Fruit fly (Drosophila melanogaster) whole organism, wandering third instar larva: Measurements from ENCODE around the gene CG13284.

Source experiments
- Abd-B ChIP-seq: fragments of >200 bp; optimal IDR thresholded peaks from 2 replicates; lab custom pipeline; 2017; ENCODE audit warnings: missing biosample characterization, missing genetic modification characterization
- CG32264 ChIP-seq: fragments of 200-800 bp; sonication (Bioruptor generic); optimal IDR thresholded peaks from 2 replicates; lab custom pipeline; 2016; ENCODE audit warnings: missing biosample characterization, missing genetic modification characterization
- CG9705 ChIP-seq: fragments of 200-800 bp; sonication (Bioruptor generic); optimal IDR thresholded peaks from 2 replicates; lab custom pipeline; 2018; ENCODE audit warnings: missing biosample characterization, mild to moderate bottlenecking, missing genetic modification characterization
- CrebA ChIP-seq: fragments of 200-800 bp; sonication (Bioruptor generic); optimal IDR thresholded peaks from 2 replicates; lab custom pipeline; 2016; ENCODE audit warnings: missing biosample characterization, mild to moderate bottlenecking, missing genetic modification characterization, borderline replicate concordance
- Dfd ChIP-seq: fragments of >200 bp; optimal IDR thresholded peaks from 2 replicates; lab custom pipeline; 2017; ENCODE audit warnings: missing biosample characterization, missing genetic modification characterization
- Dif ChIP-seq: fragments of 200-275, 200-300 bp; sonication (Bioruptor generic); optimal IDR thresholded peaks from 2 replicates; lab custom pipeline; 2018; ENCODE audit warnings: missing biosample characterization, missing genetic modification characterization; ENCODE audit not compliant: partially characterized antibody
- GATAd ChIP-seq: sonication (Bioruptor generic); optimal IDR thresholded peaks from 2 replicates; lab custom pipeline; 2016; ENCODE audit warnings: missing biosample characterization, missing genetic modification characterization
- HLH106 ChIP-seq: fragments of 200-800 bp; optimal IDR thresholded peaks from 3 replicates; lab custom pipeline; 2019; ENCODE audit warnings: missing biosample characterization, mild to moderate bottlenecking, missing genetic modification characterization, moderate library complexity
- Hnf4 ChIP-seq: fragments of 200-800 bp; sonication (Bioruptor generic); optimal IDR thresholded peaks from 2 replicates; lab custom pipeline; 2016; ENCODE audit warnings: missing biosample characterization, mild to moderate bottlenecking, missing genetic modification characterization
- Hr78 ChIP-seq: fragments of >200 bp; optimal IDR thresholded peaks from 2 replicates; lab custom pipeline; 2017; ENCODE audit warnings: missing biosample characterization, missing genetic modification characterization
- Hr83 ChIP-seq: fragments of 200-300 bp; sonication (Bioruptor generic); optimal IDR thresholded peaks from 2 replicates; lab custom pipeline; 2016; ENCODE audit warnings: missing biosample characterization, mild to moderate bottlenecking, missing genetic modification characterization, moderate library complexity; ENCODE audit not compliant: poor library complexity, severe bottlenecking
- Jra ChIP-seq: sonication (Bioruptor generic); optimal IDR thresholded peaks from 2 replicates; lab custom pipeline; 2016; ENCODE audit warnings: missing biosample characterization, missing genetic modification characterization
- Mio ChIP-seq: sonication (Bioruptor generic); optimal IDR thresholded peaks from 2 replicates; lab custom pipeline; 2016; ENCODE audit warnings: missing biosample characterization, missing genetic modification characterization
- Myc ChIP-seq: fragments of >200 bp; optimal IDR thresholded peaks from 2 replicates; lab custom pipeline; 2017
- N ChIP-seq: fragments of >200 bp; optimal IDR thresholded peaks from 2 replicates; lab custom pipeline; 2018; ENCODE audit warnings: missing biosample characterization, missing external identifiers, missing genetic modification characterization
- OdsH ChIP-seq: fragments of 200-800 bp; sonication (Bioruptor generic); optimal IDR thresholded peaks from 2 replicates; lab custom pipeline; 2016; ENCODE audit warnings: missing biosample characterization, mild to moderate bottlenecking, missing genetic modification characterization
- Rel ChIP-seq, 2 experiments: fragments of 200-800 bp; sonication (Bioruptor generic) in 1 of 2; optimal IDR thresholded peaks; 2 replicates in 1 of 2; 3 replicates in 1 of 2; lab custom pipeline; 2016 to 2019; ENCODE audit warnings: mild to moderate bottlenecking in 2 of 2, missing biosample characterization in 2 of 2, missing genetic modification characterization in 2 of 2, moderate library complexity in 1 of 2
- Sp1 ChIP-seq: fragments of 200-800 bp; sonication (Bioruptor generic); optimal IDR thresholded peaks from 3 replicates; lab custom pipeline; 2019; ENCODE audit warnings: missing biosample characterization, mild to moderate bottlenecking, missing genetic modification characterization, moderate library complexity
- Vsx2 ChIP-seq: fragments of 200-300, 225-300 bp; sonication (Bioruptor generic); optimal IDR thresholded peaks from 2 replicates; lab custom pipeline; 2018; ENCODE audit warnings: missing biosample characterization, missing genetic modification characterization; ENCODE audit not compliant: partially characterized antibody
- br ChIP-seq: fragments of 200-800 bp; sonication (Bioruptor generic); optimal IDR thresholded peaks from 2 replicates; lab custom pipeline; 2016; ENCODE audit warnings: missing biosample characterization, missing genetic modification characterization
- dl ChIP-seq, 2 experiments: fragments of 175-275, 200-275 bp in 1 of 2; fragments of 200-275 bp in 1 of 2; sonication (Bioruptor generic); optimal IDR thresholded peaks; lab custom pipeline; 2018; ENCODE audit warnings: mild to moderate bottlenecking in 2 of 2, missing biosample characterization in 2 of 2, missing genetic modification characterization in 2 of 2, moderate library complexity in 2 of 2; ENCODE audit not compliant: partially characterized antibody in 2 of 2, insufficient read depth in 1 of 2
- dmrt93B ChIP-seq: fragments of 200-800 bp; sonication (Bioruptor generic); optimal IDR thresholded peaks from 2 replicates; lab custom pipeline; 2018; ENCODE audit warnings: missing biosample characterization, mild to moderate bottlenecking, missing genetic modification characterization
- dsf ChIP-seq: sonication (Bioruptor generic); optimal IDR thresholded peaks from 2 replicates; lab custom pipeline; 2016; ENCODE audit warnings: missing biosample characterization, missing genetic modification characterization, borderline replicate concordance
- ey ChIP-seq: fragments of 200-800 bp; sonication (Bioruptor generic); optimal IDR thresholded peaks from 2 replicates; lab custom pipeline; 2016; ENCODE audit warnings: missing biosample characterization, missing genetic modification characterization
- foxo ChIP-seq, 2 experiments: fragments of 200-800 bp; sonication (Bioruptor generic); optimal IDR thresholded peaks; 2 replicates in 1 of 2; 3 replicates in 1 of 2; lab custom pipeline; 2016 to 2017; ENCODE audit warnings: missing biosample characterization in 2 of 2, missing genetic modification characterization in 2 of 2
- fru ChIP-seq: fragments of 200-800 bp; sonication (Bioruptor generic); optimal IDR thresholded peaks from 3 replicates; lab custom pipeline; 2016; ENCODE audit warnings: missing biosample characterization, mild to moderate bottlenecking, missing genetic modification characterization
- h ChIP-seq: fragments of 200-800 bp; sonication (Bioruptor generic); optimal IDR thresholded peaks from 3 replicates; lab custom pipeline; 2016; ENCODE audit warnings: missing biosample characterization, mild to moderate bottlenecking, missing genetic modification characterization
- jim ChIP-seq: fragments of 175-275, 200-325 bp; sonication (Bioruptor generic); optimal IDR thresholded peaks from 2 replicates; lab custom pipeline; 2016; ENCODE audit warnings: missing biosample characterization, mild to moderate bottlenecking, missing genetic modification characterization
- lola ChIP-seq: fragments of >200 bp; optimal IDR thresholded peaks from 2 replicates; lab custom pipeline; 2017; ENCODE audit warnings: missing biosample characterization, missing genetic modification characterization
- pan ChIP-seq: fragments of >200 bp; optimal IDR thresholded peaks from 2 replicates; lab custom pipeline; 2017
- psq ChIP-seq: fragments of 200-800 bp; sonication (Bioruptor generic); optimal IDR thresholded peaks from 3 replicates; lab custom pipeline; 2017; ENCODE audit warnings: missing biosample characterization, mild to moderate bottlenecking, missing genetic modification characterization, moderate library complexity
- rgr ChIP-seq: fragments of 200-800 bp; sonication (Bioruptor generic); optimal IDR thresholded peaks from 3 replicates; lab custom pipeline; 2016; ENCODE audit warnings: missing biosample characterization, mild to moderate bottlenecking, missing genetic modification characterization
- sage ChIP-seq: fragments of 200-800 bp; sonication (Bioruptor generic); optimal IDR thresholded peaks from 2 replicates; lab custom pipeline; 2016; ENCODE audit warnings: missing biosample characterization, mild to moderate bottlenecking, missing genetic modification characterization
- sv ChIP-seq: fragments of 200-800 bp; sonication (Bioruptor generic); optimal IDR thresholded peaks from 3 replicates; lab custom pipeline; 2016; ENCODE audit warnings: missing biosample characterization, missing genetic modification characterization
- tai ChIP-seq: sonication (Bioruptor generic); optimal IDR thresholded peaks from 2 replicates; lab custom pipeline; 2016; ENCODE audit warnings: missing biosample characterization, missing genetic modification characterization
- usp ChIP-seq: fragments of >200 bp; optimal IDR thresholded peaks from 2 replicates; lab custom pipeline; 2017; ENCODE audit warnings: missing biosample characterization, missing genetic modification characterization
- woc ChIP-seq: sonication (Bioruptor generic); optimal IDR thresholded peaks from 2 replicates; lab custom pipeline; 2016; ENCODE audit warnings: missing biosample characterization, mild to moderate bottlenecking, missing genetic modification characterization

The CG13284 gene

DNA sequence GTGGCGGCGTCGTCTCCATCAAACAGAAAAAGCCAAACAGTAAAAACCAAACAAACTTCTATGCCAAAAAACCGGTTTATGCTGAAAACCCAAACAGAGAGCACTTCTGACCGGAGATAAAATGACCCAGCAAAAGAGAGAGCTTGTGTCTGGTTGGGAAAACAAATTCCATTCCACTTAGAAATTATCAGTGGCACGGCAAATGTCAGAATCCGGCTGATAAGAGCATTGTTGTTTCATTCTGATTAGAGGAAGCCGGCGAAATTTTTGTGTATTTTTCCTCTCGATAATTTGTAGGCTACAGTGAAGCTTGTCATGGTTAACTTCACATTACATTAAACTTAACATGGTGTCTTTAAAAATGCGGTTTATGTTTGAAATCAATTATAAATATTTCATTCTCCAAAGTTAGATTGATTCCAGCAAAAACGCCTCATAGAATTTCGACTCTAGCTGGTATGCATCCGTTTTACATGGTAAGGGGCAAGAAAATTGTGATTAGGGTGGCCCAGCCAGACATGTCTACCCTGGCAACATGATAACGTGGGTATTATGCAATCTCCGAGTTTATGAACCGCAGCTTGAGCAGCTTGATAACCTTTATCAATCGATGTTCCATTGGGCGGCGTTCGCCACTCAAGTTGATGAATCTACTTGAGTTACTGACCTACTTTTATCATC lies 31.0 kb downstream of the CG13284 start:
- TF ChIP-seq rgr (GFP tag; lab: Kevin White, UChicago), result peak; percentile 56
- no peak for TF ChIP-seq dmrt93B (GFP tag; lab: Kevin White, UChicago)
- TF ChIP-seq psq (GFP tag; lab: Kevin White, UChicago), result no peak
- TF ChIP-seq CG9705 (GFP tag; lab: Kevin White, UChicago), result no peak
- TF ChIP-seq foxo (GFP tag; optimal IDR thresholded peaks at IDR 0.05; lab: Kevin White, UChicago), result peak in 1 of 2 experiments; percentile 69
- no peak for TF ChIP-seq Sp1 (GFP tag; lab: Kevin White, UChicago)
- TF ChIP-seq HLH106 (tag; lab: Kevin White, UChicago), result peak; percentile 11
- no peak for TF ChIP-seq Abd-B (GFP tag; lab: Kevin White, UChicago)
- TF ChIP-seq tai, result no peak
- no peak for TF ChIP-seq lola (GFP tag; lab: Kevin White, UChicago)
- TF ChIP-seq usp (GFP tag; lab: Kevin White, UChicago), result no peak
- TF ChIP-seq Hnf4 (GFP tag; lab: Kevin White, UChicago), result no peak
- no peak for TF ChIP-seq CrebA (GFP tag; lab: Kevin White, UChicago)
- TF ChIP-seq dsf (GFP tag; lab: Kevin White, UChicago), result no peak
- TF ChIP-seq woc (GFP tag; lab: Kevin White, UChicago), result no peak
- no peak for TF ChIP-seq jim (GFP tag; lab: Kevin White, UChicago)
- no peak for TF ChIP-seq dl (GFP tag; optimal IDR thresholded peaks at IDR 0.05; lab: Kevin White, UChicago; ENCODE audit: insufficient read depth in 1 of 2, partially characterized antibody in 2 of 2)
- TF ChIP-seq Vsx2 (GFP tag; lab: Kevin White, UChicago), result no peak
- no peak for TF ChIP-seq N (GFP tag; lab: Kevin White, UChicago)
- TF ChIP-seq h, result peak; percentile 48
- peak; percentile 55 for TF ChIP-seq fru (GFP tag; lab: Kevin White, UChicago)
- peak; percentile 33 for TF ChIP-seq OdsH (GFP tag; lab: Kevin White, UChicago)
- TF ChIP-seq ey, result peak; percentile 56
- no peak for TF ChIP-seq Dif (GFP tag; lab: Kevin White, UChicago)

DNA sequence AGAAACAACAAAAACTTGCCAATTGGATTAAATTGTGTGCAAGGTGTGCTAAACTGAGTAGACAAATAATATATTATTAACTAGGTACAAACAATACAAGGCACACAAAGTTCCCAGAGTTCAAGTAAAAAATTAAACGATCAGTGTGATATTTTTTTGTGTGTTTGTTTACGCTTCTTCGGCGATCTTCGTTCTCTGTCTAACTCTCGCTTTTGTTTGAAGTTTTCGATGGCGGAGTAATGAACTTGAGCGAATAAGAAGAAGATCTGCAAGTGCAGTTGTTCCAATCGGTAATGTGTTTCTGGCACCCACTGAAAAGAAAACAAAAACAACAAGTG lies 31.8 kb downstream of the CG13284 start:
- TF ChIP-seq pan (no peak), Rel (GFP tag; optimal IDR thresholded peaks at IDR 0.05; lab: Kevin White, UChicago) (no peak), Rel (tag; optimal IDR thresholded peaks at IDR 0.05; lab: Kevin White, UChicago) (no peak), br (GFP tag; lab: Kevin White, UChicago) (no peak), Vsx2 (GFP tag; lab: Kevin White, UChicago) (no peak), dl (GFP tag; optimal IDR thresholded peaks at IDR 0.05; lab: Kevin White, UChicago; ENCODE audit: insufficient read depth in 1 of 2, partially characterized antibody in 2 of 2) (no peak), dmrt93B (GFP tag; lab: Kevin White, UChicago) (no peak), Dfd (no peak), Hr78 (GFP tag; lab: Kevin White, UChicago) (no peak), h (no peak), ey (no peak), CG9705 (GFP tag; lab: Kevin White, UChicago) (no peak), Jra (no peak), Hnf4 (GFP tag; lab: Kevin White, UChicago) (no peak), usp (GFP tag; lab: Kevin White, UChicago) (no peak)
- TF ChIP-seq, all 38 proteins: peak for 0

DNA sequence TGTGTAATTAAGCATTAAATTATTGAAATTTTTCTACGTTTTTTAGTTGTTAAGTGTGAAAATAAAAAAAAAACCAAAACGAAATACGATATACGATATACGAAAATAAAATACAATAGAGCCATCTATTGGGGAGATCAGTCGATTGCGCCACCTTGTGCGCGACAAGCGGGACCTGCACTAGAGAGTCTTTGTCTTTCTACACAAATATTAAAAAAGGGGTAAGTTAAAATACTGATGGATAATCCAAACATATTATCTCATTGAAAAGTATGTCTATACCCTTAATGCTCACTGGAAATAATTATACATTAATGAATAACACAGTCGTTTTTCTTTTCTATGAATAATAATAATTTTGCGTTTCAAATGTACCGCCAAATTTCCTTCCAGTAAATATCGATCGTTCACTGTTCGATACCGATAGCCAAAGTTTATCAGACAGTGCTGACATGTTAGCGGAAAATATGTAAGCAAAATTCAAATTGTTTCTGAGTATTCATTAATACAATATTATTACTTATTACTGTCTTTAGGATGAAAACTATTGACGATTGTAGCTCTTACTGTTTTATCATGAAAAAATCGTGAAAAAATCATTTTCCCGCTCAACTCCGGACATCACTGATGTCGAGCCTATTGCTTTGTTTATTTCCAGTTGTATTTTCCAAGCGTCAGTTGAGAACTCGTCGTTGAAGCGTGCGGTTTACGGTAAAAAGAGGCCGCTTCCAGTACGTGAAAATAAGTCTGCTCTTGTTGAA lies 32.3 kb downstream of the CG13284 start, which contains the start of gene mdy:
TSS of gene mdy (plus strand) at position 672 of the 761 bp plus-strand sequence.
- TF ChIP-seq GATAd (GFP tag; lab: Kevin White, UChicago) (peak; percentile 22), woc (GFP tag; lab: Kevin White, UChicago) (peak; percentile 89), foxo (GFP tag; optimal IDR thresholded peaks at IDR 0.05; lab: Kevin White, UChicago) (peak in 1 of 2 experiments; percentile 70), Sp1 (GFP tag; lab: Kevin White, UChicago) (peak; percentile 52), Dfd (no peak), Myc (peak; percentile 96), N (GFP tag; lab: Kevin White, UChicago) (no peak), Hr83 (GFP tag; lab: Kevin White, UChicago) (peak; percentile 52), h (peak; percentile 77), CG32264 (peak; percentile 44), rgr (GFP tag; lab: Kevin White, UChicago) (peak; percentile 69), fru (GFP tag; lab: Kevin White, UChicago) (peak; percentile 67), usp (GFP tag; lab: Kevin White, UChicago) (no peak), Jra (peak; percentile 74), ey (peak; percentile 69), HLH106 (tag; lab: Kevin White, UChicago) (peak; percentile 54), pan (no peak), psq (GFP tag; lab: Kevin White, UChicago) (peak; percentile 41), dsf (GFP tag; lab: Kevin White, UChicago) (no peak), jim (GFP tag; lab: Kevin White, UChicago) (no peak), CrebA (GFP tag; lab: Kevin White, UChicago) (peak; percentile 53), br (GFP tag; lab: Kevin White, UChicago) (peak; percentile 56), Hr78 (GFP tag; lab: Kevin White, UChicago) (no peak), CG9705 (GFP tag; lab: Kevin White, UChicago) (peak; percentile 14), sage (GFP tag; lab: Kevin White, UChicago) (peak; percentile 54), Rel (GFP tag; optimal IDR thresholded peaks at IDR 0.05; lab: Kevin White, UChicago) (no peak), Rel (tag; optimal IDR thresholded peaks at IDR 0.05; lab: Kevin White, UChicago) (no peak), lola (GFP tag; lab: Kevin White, UChicago) (no peak), sv (peak; percentile 78), dl (GFP tag; optimal IDR thresholded peaks at IDR 0.05; lab: Kevin White, UChicago; ENCODE audit: insufficient read depth in 1 of 2, partially characterized antibody in 2 of 2) (no peak), tai (peak; percentile 76), Mio (no peak), Vsx2 (GFP tag; lab: Kevin White, UChicago) (no peak)
